Fruit fly (Drosophila melanogaster) whole organism, wandering third instar larva: ENCODE measurements around the gene CG7963.

Experiments
- lola ChIP-seq: fragments of >200 bp; optimal IDR thresholded peaks from 2 replicates; lab custom pipeline; 2017; ENCODE audit warnings: missing biosample characterization, missing genetic modification characterization
- psq ChIP-seq: fragments of 200-800 bp; sonication (Bioruptor generic); optimal IDR thresholded peaks from 3 replicates; lab custom pipeline; 2017; ENCODE audit warnings: missing biosample characterization, mild to moderate bottlenecking, missing genetic modification characterization, moderate library complexity
- rgr ChIP-seq: fragments of 200-800 bp; sonication (Bioruptor generic); optimal IDR thresholded peaks from 3 replicates; lab custom pipeline; 2016; ENCODE audit warnings: missing biosample characterization, mild to moderate bottlenecking, missing genetic modification characterization

dm6 chr3R:8313038-8313437, 49.6 kb upstream of the CG7963 start, which contains the start of gene CG7483:
- TF ChIP-seq rgr = no peak
- TF ChIP-seq psq (GFP tag; lab: Kevin White, UChicago) = no peak
- no peak for TF ChIP-seq lola (GFP tag; lab: Kevin White, UChicago)
